Fruit fly (Drosophila melanogaster): Measurements from ENCODE around the gene ttm2.

Gene ttm2

DNA sequence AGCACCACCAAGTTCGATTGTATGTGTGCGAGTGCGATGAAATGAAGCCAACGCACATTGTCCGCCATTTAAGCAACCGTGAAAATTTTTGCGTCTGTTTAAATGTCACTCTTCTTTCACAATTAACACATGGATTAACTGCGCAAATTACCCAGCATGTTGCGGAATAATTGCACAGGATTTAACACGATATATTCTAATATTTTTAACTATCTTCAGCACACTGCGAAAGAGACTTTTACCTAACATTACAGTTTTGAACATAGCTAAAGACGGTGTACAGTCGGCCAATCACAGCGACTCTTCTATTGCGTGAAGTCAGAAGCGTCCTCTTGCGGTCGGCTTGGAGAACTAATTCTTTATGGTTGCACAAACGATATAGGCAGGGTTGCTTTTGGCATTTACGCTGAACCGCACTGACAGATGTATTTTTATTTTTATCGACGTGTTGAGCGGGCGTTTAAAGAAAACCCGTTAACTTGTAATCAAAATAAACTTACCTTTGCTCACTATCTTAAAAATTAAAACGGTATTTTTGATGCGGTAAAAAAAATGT is 28.2 kb upstream of the ttm2 start (continued):
- TF ChIP-seq CG17612 (GFP tag; IDR thresholded peaks at IDR 0.05) (no peak), CG17328 (GFP tag; IDR thresholded peaks at IDR 0.05) (no peak), CG14667 (GFP tag; IDR thresholded peaks at IDR 0.05) (no peak), inv (GFP tag; IDR thresholded peaks at IDR 0.05; ENCODE audit: partially characterized antibody) (peak; percentile 57), CG7372 (GFP tag; IDR thresholded peaks at IDR 0.05) (no peak), CG12744 (GFP tag; optimal IDR thresholded peaks at IDR 0.05) (peak; percentile 21), CG3281 (GFP tag; optimal IDR thresholded peaks at IDR 0.05) (peak; percentile 31), CG6254 (GFP tag; optimal IDR thresholded peaks at IDR 0.05) (no peak), nom (GFP tag; optimal IDR thresholded peaks at IDR 0.05) (peak; percentile 26), bcd (GFP tag; optimal IDR thresholded peaks at IDR 0.05) (no peak), CG9727 (GFP tag; optimal IDR thresholded peaks at IDR 0.05) (peak; percentile 35), nerfin-1 (tag; optimal IDR thresholded peaks at IDR 0.05) (peak; percentile 15), Opbp (GFP tag; IDR thresholded peaks at IDR 0.05; ENCODE audit: partially characterized antibody) (peak; percentile 69), Hr3 (GFP tag; optimal IDR thresholded peaks at IDR 0.05) (peak; percentile 2), CG18599 (GFP tag; optimal IDR thresholded peaks at IDR 0.05) (no peak), luna (GFP tag; optimal IDR thresholded peaks at IDR 0.05) (no peak), fru (optimal IDR thresholded peaks at IDR 0.05) (no peak), Adf1 (GFP tag; IDR thresholded peaks at IDR 0.05) (peak; percentile 35; the same call in 1 of the 2 replicates), CG6683 (GFP tag; optimal IDR thresholded peaks at IDR 0.05) (no peak), Usf (GFP tag; optimal IDR thresholded peaks at IDR 0.05) (no peak), CG4820 (GFP tag; optimal IDR thresholded peaks at IDR 0.05) (no peak), trem (tag; optimal IDR thresholded peaks at IDR 0.05) (peak; percentile 83), tio (GFP tag; optimal IDR thresholded peaks at IDR 0.05) (no peak), Spps (tag; optimal IDR thresholded peaks at IDR 0.05) (no peak), Nf-YB (GFP tag; optimal IDR thresholded peaks at IDR 0.05) (peak; percentile 98), Dref (GFP tag; IDR thresholded peaks at IDR 0.05) (peak; percentile 97), CG9609 (GFP tag; optimal IDR thresholded peaks at IDR 0.05) (peak; percentile 54), CG17361 (GFP tag; IDR thresholded peaks at IDR 0.05) (no peak; the same call in 2 of the 3 replicates), Eip74EF (GFP tag; optimal IDR thresholded peaks at IDR 0.05) (no peak), CkIIα-i1 (GFP tag; IDR thresholded peaks at IDR 0.05) (no peak), CG16863 (GFP tag; optimal IDR thresholded peaks at IDR 0.05) (peak; percentile 26), YL-1 (GFP tag; optimal IDR thresholded peaks at IDR 0.05) (peak; percentile 91), gem (tag; optimal IDR thresholded peaks at IDR 0.05) (no peak), Max (GFP tag; optimal IDR thresholded peaks at IDR 0.05) (no peak), dysf (GFP tag; IDR thresholded peaks at IDR 0.05) (peak; percentile 53; the same call in 2 of the 3 replicates), dmrt99B (tag; optimal IDR thresholded peaks at IDR 0.05) (no peak), CG7987 (GFP tag; optimal IDR thresholded peaks at IDR 0.05) (peak; percentile 83), Dad (GFP tag; optimal IDR thresholded peaks at IDR 0.05) (peak; percentile 66), Sox100B (GFP tag; optimal IDR thresholded peaks at IDR 0.05) (no peak), ERR (GFP tag; optimal IDR thresholded peaks at IDR 0.05) (peak; percentile 24), CG8944 (GFP tag; optimal IDR thresholded peaks at IDR 0.05) (no peak), CG8924 (tag; optimal IDR thresholded peaks at IDR 0.05) (no peak), Fer1 (GFP tag; optimal IDR thresholded peaks at IDR 0.05) (no peak), D (optimal IDR thresholded peaks at IDR 0.05) (no peak), D (GFP tag; optimal IDR thresholded peaks at IDR 0.05) (no peak), CG6654 (GFP tag; optimal IDR thresholded peaks at IDR 0.05) (no peak), CG11456 (GFP tag; IDR thresholded peaks at IDR 0.05) (no peak; the same call in 1 of the 3 replicates), CG2889 (GFP tag; IDR thresholded peaks at IDR 0.05) (no peak), Hsf (GFP tag; optimal IDR thresholded peaks at IDR 0.05) (peak; percentile 49), CG3726 (GFP tag; IDR thresholded peaks at IDR 0.05) (no peak), dati (GFP tag; IDR thresholded peaks at IDR 0.05) (no peak)
